Worm (Caenorhabditis elegans): ENCODE data around the gene C27F2.9.

Gene C27F2.9

ce11 chrIII:4962886-4963285, at the start of gene C27F2.9 (continued):
- TF ChIP-seq snpc-4 (tag; optimal IDR thresholded peaks at IDR 0.05) (peak; percentile 73), sptf-1 (tag; optimal IDR thresholded peaks at IDR 0.05) (no peak), lsy-2 (tag; optimal IDR thresholded peaks at IDR 0.05) (peak; percentile 94), fkh-10 (GFP tag; optimal IDR thresholded peaks at IDR 0.05) (peak; percentile 73), lin-35 (GFP tag; optimal IDR thresholded peaks at IDR 0.05) (peak; percentile 99 to 100), rnt-1 (tag; optimal IDR thresholded peaks at IDR 0.05) (peak; percentile 96), dpl-1 (GFP tag; optimal IDR thresholded peaks at IDR 0.05) (peak; percentile 99 to 100 (median 99)), egl-13 (tag; optimal IDR thresholded peaks at IDR 0.05) (peak; percentile 84), unc-62 (GFP tag; optimal IDR thresholded peaks at IDR 0.05) (no peak), nhr-12 (tag; optimal IDR thresholded peaks at IDR 0.05) (peak; percentile 21), nhr-28 (tag; optimal IDR thresholded peaks at IDR 0.05) (no peak), isw-1 (GFP tag; IDR thresholded peaks at IDR 0.05) (peak; percentile 91), vab-15 (tag; optimal IDR thresholded peaks at IDR 0.05) (no peak), lin-13 (GFP tag; optimal IDR thresholded peaks at IDR 0.05) (peak; percentile 71), aha-1 (tag; optimal IDR thresholded peaks at IDR 0.05) (peak; percentile 56), unc-98 (GFP tag; IDR thresholded peaks at IDR 0.05) (no peak), swsn-7 (tag; optimal IDR thresholded peaks at IDR 0.05) (peak; percentile 94), blmp-1 (tag; optimal IDR thresholded peaks at IDR 0.05) (peak; percentile 71), jun-1 (tag; optimal IDR thresholded peaks at IDR 0.05) (peak; percentile 79), hpl-2 (GFP tag; optimal IDR thresholded peaks at IDR 0.05) (no peak), elt-2 (tag; optimal IDR thresholded peaks at IDR 0.05) (peak; percentile 74), pqm-1 (tag; optimal IDR thresholded peaks at IDR 0.05) (no peak), grh-1 (GFP tag; IDR thresholded peaks at IDR 0.05) (peak; percentile 85), irx-1 (tag; optimal IDR thresholded peaks at IDR 0.05) (peak; percentile 90), nhr-71 (tag; optimal IDR thresholded peaks at IDR 0.05) (peak; percentile 95), nhr-11 (tag; optimal IDR thresholded peaks at IDR 0.05) (peak; percentile 90), lir-3 (tag; optimal IDR thresholded peaks at IDR 0.05; ENCODE audit: poor library complexity) (peak; percentile 77), unc-86 (tag; optimal IDR thresholded peaks at IDR 0.05) (peak; percentile 89), fos-1 (tag; optimal IDR thresholded peaks at IDR 0.05) (peak; percentile 80), ama-1 (optimal IDR thresholded peaks at IDR 0.05) (peak; percentile 9), lin-39 (tag; optimal IDR thresholded peaks at IDR 0.05) (peak; percentile 86), ceh-82 (tag; optimal IDR thresholded peaks at IDR 0.05) (peak; percentile 89 to 94 (median 93))

ce11 chrIII:5012460-5012859, 49.6 kb upstream of the C27F2.9 start:
- no peak for TF ChIP-seq lsy-2 (tag; optimal IDR thresholded peaks at IDR 0.05)
- TF ChIP-seq sup-37 (GFP tag; optimal IDR thresholded peaks at IDR 0.05), result no peak
- TF ChIP-seq snpc-4 (tag; optimal IDR thresholded peaks at IDR 0.05), result no peak
- no peak for TF ChIP-seq efl-1 (optimal IDR thresholded peaks at IDR 0.05)
- TF ChIP-seq efl-1 (GFP tag; optimal IDR thresholded peaks at IDR 0.05 in 1 of 2), result peak in 1 of 2 experiments; percentile 70
- TF ChIP-seq unc-30 (tag; optimal IDR thresholded peaks at IDR 0.05), result no peak
- TF ChIP-seq alr-1 (tag; optimal IDR thresholded peaks at IDR 0.05; ENCODE audit: borderline replicate concordance), result peak; percentile 81

ce11 chrIII:5010723-5011122, 47.9 kb upstream of the C27F2.9 start:
- TF ChIP-seq ztf-4 (tag; optimal IDR thresholded peaks at IDR 0.05), result no peak
- no peak for TF ChIP-seq dsc-1 (tag; optimal IDR thresholded peaks at IDR 0.05)
- TF ChIP-seq xbp-1 (tag; optimal IDR thresholded peaks at IDR 0.05), result no peak
- no peak for TF ChIP-seq C04F5.9 (tag; optimal IDR thresholded peaks at IDR 0.05)
- no peak for TF ChIP-seq elt-3 (tag; optimal IDR thresholded peaks at IDR 0.05)
